Fruit fly (Drosophila melanogaster): ENCODE data around the gene CG12991.

The CG12991 gene

dm6 chrX:17558708-17559107 lies 21.0 kb upstream of the CG12991 start (continued):
- TF ChIP-seq dsx (GFP tag; optimal IDR thresholded peaks at IDR 0.05; ENCODE audit: poor library complexity, severe bottlenecking): peak; percentile 74
- peak; percentile 17 for TF ChIP-seq Met (GFP tag; optimal IDR thresholded peaks at IDR 0.05)
- TF ChIP-seq acj6 (GFP tag; optimal IDR thresholded peaks at IDR 0.05): peak; percentile 50
- peak; percentile 37 for TF ChIP-seq Hr4 (GFP tag; optimal IDR thresholded peaks at IDR 0.05)
- TF ChIP-seq fkh (GFP tag; optimal IDR thresholded peaks at IDR 0.05): no peak
- no peak for TF ChIP-seq svp (GFP tag)
- peak; percentile 74 for TF ChIP-seq Ets96B (tag; optimal IDR thresholded peaks at IDR 0.05)
- TF ChIP-seq Sox15 (GFP tag; optimal IDR thresholded peaks at IDR 0.05): no peak
- peak; percentile 71 for TF ChIP-seq spab (GFP tag; optimal IDR thresholded peaks at IDR 0.05)
- TF ChIP-seq Lpt (GFP tag; optimal IDR thresholded peaks at IDR 0.05): peak; percentile 60
- TF ChIP-seq salr (GFP tag; optimal IDR thresholded peaks at IDR 0.05): peak; percentile 54 to 58
- no peak for TF ChIP-seq CG11294 (GFP tag; IDR thresholded peaks at IDR 0.05)
- TF ChIP-seq Blimp-1 (GFP tag; optimal IDR thresholded peaks at IDR 0.05): no peak
- TF ChIP-seq OdsH (GFP tag; optimal IDR thresholded peaks at IDR 0.05): peak; percentile 39

dm6 chrX:17561130-17561942 lies 18.3 kb upstream of the CG12991 start, which contains the start of gene CG43658:
CG43658 (minus strand) TSS chrX:17561180.
- TF ChIP-seq fd85E (GFP tag; optimal IDR thresholded peaks at IDR 0.05) (peak; percentile 84), CG15336 (GFP tag; IDR thresholded peaks at IDR 0.05) (peak; percentile 94), Hr4 (GFP tag; optimal IDR thresholded peaks at IDR 0.05) (peak; percentile 91), CG10669 (GFP tag; optimal IDR thresholded peaks at IDR 0.05) (peak; percentile 95), fd59A (GFP tag; optimal IDR thresholded peaks at IDR 0.05) (peak; percentile 94), CG34406 (GFP tag; optimal IDR thresholded peaks at IDR 0.05) (peak; percentile 91), CG11902 (GFP tag; optimal IDR thresholded peaks at IDR 0.05) (peak; percentile 83), esn (GFP tag; optimal IDR thresholded peaks at IDR 0.05) (peak; percentile 90), CG3032 (tag; optimal IDR thresholded peaks at IDR 0.05) (peak; percentile 96), CG3919 (GFP tag; optimal IDR thresholded peaks at IDR 0.05) (peak; percentile 95), topi (GFP tag; optimal IDR thresholded peaks at IDR 0.05) (peak; percentile 92), CG16779 (tag; optimal IDR thresholded peaks at IDR 0.05) (peak; percentile 94), eg (GFP tag; IDR thresholded peaks at IDR 0.05) (peak; percentile 85), CG7368 (GFP tag; optimal IDR thresholded peaks at IDR 0.05) (peak; percentile 85), cyc (GFP tag; optimal IDR thresholded peaks at IDR 0.05) (peak; percentile 85), Sox14 (GFP tag; optimal IDR thresholded peaks at IDR 0.05) (peak; percentile 90), dac (GFP tag; optimal IDR thresholded peaks at IDR 0.05) (peak; percentile 88), achi (GFP tag; optimal IDR thresholded peaks at IDR 0.05) (peak; percentile 94), acj6 (GFP tag; optimal IDR thresholded peaks at IDR 0.05) (peak; percentile 94), Eip78C (GFP tag) (peak; percentile 99), CG9139 (GFP tag; optimal IDR thresholded peaks at IDR 0.05) (peak; percentile 94), Sox102F (GFP tag; optimal IDR thresholded peaks at IDR 0.05) (peak; percentile 89), CG32006 (GFP tag; optimal IDR thresholded peaks at IDR 0.05) (peak; percentile 97), CG1621 (tag; optimal IDR thresholded peaks at IDR 0.05) (peak; percentile 90), Met (GFP tag; optimal IDR thresholded peaks at IDR 0.05) (peak; percentile 92), pdm3 (GFP tag; optimal IDR thresholded peaks at IDR 0.05) (peak; percentile 93), Sox15 (GFP tag; optimal IDR thresholded peaks at IDR 0.05) (peak; percentile 86), CG8632 (GFP tag; optimal IDR thresholded peaks at IDR 0.05) (peak; percentile 92), CG31627 (GFP tag; optimal IDR thresholded peaks at IDR 0.05) (peak; percentile 79), CG8319 (GFP tag; optimal IDR thresholded peaks at IDR 0.05) (peak; percentile 87), dsx (GFP tag; optimal IDR thresholded peaks at IDR 0.05; ENCODE audit: poor library complexity, severe bottlenecking) (peak; percentile 95), ss (GFP tag; optimal IDR thresholded peaks at IDR 0.05) (peak; percentile 96 to 97), Ets21C (GFP tag; optimal IDR thresholded peaks at IDR 0.05) (peak; percentile 73), Ets96B (tag; optimal IDR thresholded peaks at IDR 0.05) (peak; percentile 96), OdsH (GFP tag; optimal IDR thresholded peaks at IDR 0.05) (peak; percentile 94), CG6276 (GFP tag; optimal IDR thresholded peaks at IDR 0.05) (peak; percentile 97), CG6163 (GFP tag; IDR thresholded peaks at IDR 0.05) (peak; percentile 85), Hr39 (GFP tag; optimal IDR thresholded peaks at IDR 0.05) (peak; percentile 78), vri (GFP tag; optimal IDR thresholded peaks at IDR 0.05) (peak; percentile 82), fkh (GFP tag; optimal IDR thresholded peaks at IDR 0.05) (no peak), Eip75B (GFP tag; optimal IDR thresholded peaks at IDR 0.05) (peak; percentile 93)
